Worm (Caenorhabditis elegans): Measurements from ENCODE around the gene gcy-32.

- no peak for TF ChIP-seq gmeb-2 (tag; optimal IDR thresholded peaks at IDR 0.05)
- TF ChIP-seq nfya-1 (tag; optimal IDR thresholded peaks at IDR 0.05), result no peak
- no peak for TF ChIP-seq pat-9 (tag; optimal IDR thresholded peaks at IDR 0.05)
- no peak for TF ChIP-seq ama-1 (optimal IDR thresholded peaks at IDR 0.05)
- TF ChIP-seq pqm-1 (tag; optimal IDR thresholded peaks at IDR 0.05), result no peak
- TF ChIP-seq zip-5 (tag; optimal IDR thresholded peaks at IDR 0.05), result no peak
These were observed 38.8 kb downstream of the gcy-32 start, which contains the start of gene T22G5.1 for ce11 chrV:13876529-13876928.
